Fruit fly (Drosophila melanogaster) whole organism, embryonic: Measurements from ENCODE around the gene CG8034.

ENCODE experiments used
- C15 ChIP-seq: fragments of 200-800 bp; sonication (Bioruptor generic); IDR thresholded peaks from 3 replicates; pipeline ENCODE4 v1.3.6; 2022; ENCODE audit warnings: missing biosample characterization, missing genetic modification characterization
- CG11456 ChIP-seq: fragments of 200-800 bp; sonication (Bioruptor generic); IDR thresholded peaks from 3 replicates; pipeline ENCODE4 v1.3.6; 2022; ENCODE audit warnings: missing biosample characterization, missing genetic modification characterization
- CG12219 ChIP-seq: fragments of 200-800 bp; sonication (Bioruptor generic); optimal IDR thresholded peaks from 3 replicates; lab custom pipeline; 2018; ENCODE audit warnings: missing biosample characterization, mild to moderate bottlenecking, missing genetic modification characterization
- CG14441 ChIP-seq: fragments of 200-800 bp; sonication (Bioruptor generic); IDR thresholded peaks from 2 replicates; pipeline ENCODE4 v1.3.6; 2022; ENCODE audit warnings: missing biosample characterization, missing genetic modification characterization
- CG15601 ChIP-seq: fragments of 200-800 bp; sonication (Bioruptor generic); optimal IDR thresholded peaks from 3 replicates; lab custom pipeline; 2019; ENCODE audit warnings: missing biosample characterization, mild to moderate bottlenecking, missing genetic modification characterization, moderate library complexity
- CG15696 ChIP-seq: fragments of 200-800 bp; sonication (Bioruptor generic); optimal IDR thresholded peaks from 2 replicates; lab custom pipeline; 2019; ENCODE audit warnings: missing biosample characterization, mild to moderate bottlenecking, missing genetic modification characterization, moderate library complexity
- CG16815 ChIP-seq: fragments of 200-800 bp; sonication (Bioruptor generic); optimal IDR thresholded peaks from 3 replicates; lab custom pipeline; 2017; ENCODE audit warnings: missing biosample characterization, mild to moderate bottlenecking, missing genetic modification characterization
- CG17361 ChIP-seq: fragments of 200-800 bp; sonication (Bioruptor generic); IDR thresholded peaks from 3 replicates; pipeline ENCODE4 v1.3.6; 2022; ENCODE audit warnings: missing biosample characterization, missing genetic modification characterization
- CG2202 ChIP-seq: fragments of 200-800 bp; sonication (Bioruptor generic); optimal IDR thresholded peaks from 2 replicates; lab custom pipeline; 2018; ENCODE audit warnings: missing biosample characterization, mild to moderate bottlenecking, missing genetic modification characterization
- CG3065 ChIP-seq: fragments of 200-800 bp; sonication (Bioruptor generic); optimal IDR thresholded peaks from 2 replicates; lab custom pipeline; 2016; ENCODE audit warnings: missing biosample characterization, missing genetic modification characterization
- CG3281 ChIP-seq: fragments of 200-800 bp; sonication (Bioruptor generic); optimal IDR thresholded peaks from 3 replicates; lab custom pipeline; 2017; ENCODE audit warnings: missing biosample characterization, mild to moderate bottlenecking, missing genetic modification characterization
- CG34224 ChIP-seq: fragments of 200-800 bp; sonication (Bioruptor generic); IDR thresholded peaks from 3 replicates; pipeline ENCODE4 v1.3.6; 2022; ENCODE audit warnings: missing biosample characterization, missing genetic modification characterization; ENCODE audit not compliant: partially characterized antibody
- CG3726 ChIP-seq: fragments of 200-800 bp; sonication (Bioruptor generic); IDR thresholded peaks from 3 replicates; pipeline ENCODE4, ENCODE4 v1.3.6; 2022; ENCODE audit warnings: missing biosample characterization, missing genetic modification characterization
- CG6791 ChIP-seq: fragments of 200-800 bp; sonication (Bioruptor generic); IDR thresholded peaks from 3 replicates; pipeline ENCODE4 v1.3.6; 2022; ENCODE audit warnings: missing biosample characterization, missing genetic modification characterization; ENCODE audit not compliant: partially characterized antibody
- CG6813 ChIP-seq: fragments of 200-800 bp; sonication (Bioruptor generic); optimal IDR thresholded peaks from 2 replicates; lab custom pipeline; 2017; ENCODE audit warnings: missing biosample characterization, missing genetic modification characterization, mild to moderate bottlenecking, moderate library complexity, missing genetic modification reagents
- CG7357 ChIP-seq: fragments of 200-800 bp; sonication (Bioruptor generic); IDR thresholded peaks from 3 replicates; pipeline ENCODE4 v1.3.6; 2022; ENCODE audit warnings: missing biosample characterization, missing genetic modification characterization
- CG9727 ChIP-seq: fragments of 200-800 bp; sonication (Bioruptor generic); optimal IDR thresholded peaks from 3 replicates; lab custom pipeline; 2017; ENCODE audit warnings: missing biosample characterization, mild to moderate bottlenecking, missing genetic modification characterization
- CG9797 ChIP-seq: fragments of 200-800 bp; sonication (Bioruptor generic); optimal IDR thresholded peaks from 3 replicates; lab custom pipeline; 2018; ENCODE audit warnings: missing biosample characterization, mild to moderate bottlenecking, missing genetic modification characterization
- CTCF ChIP-seq: fragments of 200-800 bp; sonication (Bioruptor generic); optimal IDR thresholded peaks from 2 replicates; lab custom pipeline; 2017; ENCODE audit warnings: missing biosample characterization, mild to moderate bottlenecking, missing genetic modification characterization, moderate library complexity
- Dad ChIP-seq: fragments of 200-800 bp; sonication (Bioruptor generic); optimal IDR thresholded peaks from 3 replicates; lab custom pipeline; 2016; ENCODE audit warnings: missing biosample characterization, missing genetic modification characterization
- Dek ChIP-seq: fragments of 200-800 bp; sonication (Bioruptor generic); optimal IDR thresholded peaks from 3 replicates; lab custom pipeline; 2019; ENCODE audit warnings: missing biosample characterization, mild to moderate bottlenecking, missing genetic modification characterization, moderate library complexity
- Gug ChIP-seq: fragments of 200-800 bp; sonication (Bioruptor generic); IDR thresholded peaks from 4 replicates; pipeline ENCODE4 v1.3.6; 2022; ENCODE audit warnings: missing biosample characterization, missing genetic modification characterization
- Lhr ChIP-seq: fragments of 200-800 bp; sonication (Bioruptor generic); optimal IDR thresholded peaks from 3 replicates; lab custom pipeline; 2017; ENCODE audit warnings: mild to moderate bottlenecking, missing biosample characterization, missing genetic modification reagents, missing genetic modification characterization
- MBD-R2 ChIP-seq: fragments of 200-800 bp; sonication (Bioruptor generic); IDR thresholded peaks from 2 replicates; pipeline ENCODE4 v1.3.6; 2022; ENCODE audit warnings: missing biosample characterization, missing genetic modification characterization
- Spps ChIP-seq: fragments of 200-800 bp; sonication (Bioruptor generic); optimal IDR thresholded peaks from 2 replicates; lab custom pipeline; 2018; ENCODE audit warnings: missing biosample characterization, mild to moderate bottlenecking, missing genetic modification characterization
- Xrp1 ChIP-seq: fragments of 200-800 bp; sonication (Bioruptor generic); IDR thresholded peaks from 2 replicates; pipeline ENCODE4 v1.3.6; 2022; ENCODE audit warnings: missing biosample characterization, missing genetic modification characterization
- ara ChIP-seq: fragments of 200-800 bp; sonication (Bioruptor generic); IDR thresholded peaks from 2 replicates; pipeline ENCODE4 v1.3.6; 2022; ENCODE audit warnings: missing biosample characterization, missing genetic modification characterization
- bab2 ChIP-seq: fragments of 200-800 bp; sonication (Bioruptor generic); optimal IDR thresholded peaks from 2 replicates; lab custom pipeline; 2016; ENCODE audit warnings: missing biosample characterization, missing genetic modification characterization
- cad ChIP-seq: fragments of >200 bp; optimal IDR thresholded peaks from 2 replicates; lab custom pipeline; 2017; ENCODE audit warnings: missing biosample characterization, missing genetic modification characterization
- croc ChIP-seq: fragments of 200-800 bp; sonication (Bioruptor generic); conservative IDR thresholded peaks from 3 replicates; pipeline ENCODE4 v1.3.6; 2022; ENCODE audit warnings: missing biosample characterization, missing genetic modification characterization
- dmrt11E ChIP-seq: fragments of 200-800 bp; sonication (Bioruptor generic); optimal IDR thresholded peaks from 3 replicates; lab custom pipeline; 2018; ENCODE audit warnings: missing biosample characterization, mild to moderate bottlenecking, missing genetic modification characterization, moderate library complexity
- gce ChIP-seq: fragments of 200-800 bp; sonication (Bioruptor generic); IDR thresholded peaks from 3 replicates; pipeline ENCODE4 v1.3.6; 2022; ENCODE audit warnings: missing biosample characterization, missing genetic modification characterization
- gsb ChIP-seq: fragments of 200-800 bp; sonication (Bioruptor generic); IDR thresholded peaks from 2 replicates; pipeline ENCODE4 v1.3.6; 2022; ENCODE audit warnings: missing biosample characterization, missing genetic modification characterization
- gt ChIP-seq: fragments of 200-800 bp; sonication (Bioruptor generic); IDR thresholded peaks from 2 replicates; pipeline ENCODE4 v1.3.6; 2022; ENCODE audit warnings: missing biosample characterization, missing genetic modification characterization
- h ChIP-seq: fragments of >200 bp; optimal IDR thresholded peaks from 2 replicates; lab custom pipeline; 2017
- hbn ChIP-seq: fragments of 200-800 bp; sonication (Bioruptor generic); IDR thresholded peaks from 2 replicates; pipeline ENCODE4 v1.3.6; 2022; ENCODE audit warnings: missing biosample characterization, missing genetic modification characterization; ENCODE audit not compliant: partially characterized antibody
- her ChIP-seq: fragments of 200-800 bp; sonication (Bioruptor generic); optimal IDR thresholded peaks from 2 replicates; lab custom pipeline; 2016; ENCODE audit warnings: missing biosample characterization, missing genetic modification characterization
- ind ChIP-seq: fragments of 200-800 bp; sonication (Bioruptor generic); optimal IDR thresholded peaks from 3 replicates; lab custom pipeline; 2016; ENCODE audit warnings: missing biosample characterization, missing genetic modification characterization
- knrl ChIP-seq: fragments of 200-800 bp; sonication (Bioruptor generic); IDR thresholded peaks from 3 replicates; pipeline ENCODE4 v1.3.6; 2022; ENCODE audit warnings: missing biosample characterization, missing genetic modification characterization; ENCODE audit not compliant: partially characterized antibody
- nerfin-1 ChIP-seq: fragments of 200-800 bp; sonication (Bioruptor generic); optimal IDR thresholded peaks from 3 replicates; lab custom pipeline; 2019; ENCODE audit warnings: missing biosample characterization, mild to moderate bottlenecking, missing genetic modification characterization, moderate library complexity
- nerfin-2 ChIP-seq: fragments of 200-800 bp; sonication (Bioruptor generic); IDR thresholded peaks from 2 replicates; pipeline ENCODE4 v1.3.6; 2022; ENCODE audit warnings: missing biosample characterization, missing genetic modification characterization; ENCODE audit not compliant: partially characterized antibody
- pnt ChIP-seq: fragments of 200-800 bp; sonication (Bioruptor generic); optimal IDR thresholded peaks from 3 replicates; lab custom pipeline; 2016; ENCODE audit warnings: missing biosample characterization, missing genetic modification characterization
- prd ChIP-seq, 3 experiments: fragments of >200 bp in 2 of 3; fragments of 200-800 bp in 1 of 3; sonication (Bioruptor generic) in 1 of 3; optimal IDR thresholded peaks in 2 of 3; IDR thresholded peaks in 1 of 3; 2 replicates in 2 of 3; 3 replicates in 1 of 3; pipeline versions ENCODE4 v1.3.6 to Lab custom; 2017 to 2022; ENCODE audit warnings: missing biosample characterization in 1 of 3, missing genetic modification characterization in 1 of 3
- ranshi ChIP-seq: fragments of 200-800 bp; sonication (Bioruptor generic); IDR thresholded peaks from 2 replicates; pipeline ENCODE4 v1.3.6; 2022; ENCODE audit warnings: missing biosample characterization, missing genetic modification characterization
- sens ChIP-seq: fragments of 200-800 bp; sonication (Bioruptor generic); peaks from one replicate; lab custom pipeline; 2016; ENCODE audit warnings: missing biosample characterization, missing genetic modification characterization
- stc ChIP-seq: fragments of 200-800 bp; sonication (Bioruptor generic); IDR thresholded peaks from 2 replicates; pipeline ENCODE4 v1.3.6; 2022; ENCODE audit warnings: missing biosample characterization, missing genetic modification characterization
- stwl ChIP-seq: fragments of 200-800 bp; sonication (Bioruptor generic); optimal IDR thresholded peaks from 3 replicates; lab custom pipeline; 2018; ENCODE audit warnings: missing biosample characterization, mild to moderate bottlenecking, missing genetic modification characterization, moderate library complexity
- trem ChIP-seq: fragments of 200-800 bp; optimal IDR thresholded peaks from 3 replicates; lab custom pipeline; 2019; ENCODE audit warnings: missing biosample characterization, mild to moderate bottlenecking, missing genetic modification characterization, moderate library complexity
- wor ChIP-seq: fragments of 200-800 bp; sonication (Bioruptor generic); IDR thresholded peaks from 2 replicates; pipeline ENCODE4 v1.3.6; 2022; ENCODE audit warnings: missing biosample characterization, missing genetic modification characterization

The CG8034 gene

dm6 chrX:19322945-19323834 is 25.2 kb upstream of the CG8034 start (continued):
- TF ChIP-seq stc (GFP tag; lab: Robert Waterston, UW) (no peak), CTCF (GFP tag; lab: Kevin White, UChicago) (no peak), ind (GFP tag; lab: Kevin White, UChicago) (no peak), bab2 (GFP tag; lab: Kevin White, UChicago) (no peak), ranshi (peak; percentile 16; the same call in 1 of the 2 replicates), CG17361 (no peak; the same call in 2 of the 3 replicates), CG6813 (GFP tag; lab: Kevin White, UChicago) (no peak), her (GFP tag; lab: Kevin White, UChicago) (no peak), Lhr (GFP tag; lab: Kevin White, UChicago) (no peak), prd (optimal IDR thresholded peaks at IDR 0.05; lab: Kevin White, UChicago) (no peak), prd (GFP tag; IDR thresholded peaks at IDR 0.05; lab: Robert Waterston, UW) (peak; percentile 64), hbn (no peak), CG34224 (0 out of 3 replicates have a peak, but pooled peaks have one; percentile 38), C15 (GFP tag; lab: Robert Waterston, UW) (no peak), MBD-R2 (GFP tag; lab: Robert Waterston, UW) (no peak), nerfin-1 (tag; lab: Kevin White, UChicago) (no peak), wor (GFP tag; lab: Robert Waterston, UW) (no peak), gt (GFP tag; lab: Robert Waterston, UW) (no peak), cad (no peak), Dek (tag; lab: Kevin White, UChicago) (no peak), CG3065 (GFP tag; lab: Kevin White, UChicago) (no peak), croc (GFP tag; lab: Robert Waterston, UW) (no peak), CG16815 (GFP tag; lab: Kevin White, UChicago) (peak; percentile 34), nerfin-2 (GFP tag; lab: Robert Waterston, UW) (no peak), CG9727 (peak; percentile 45), CG3281 (no peak), dmrt11E (tag; lab: Kevin White, UChicago) (peak; percentile 57), pnt (GFP tag; lab: Kevin White, UChicago) (no peak), CG6791 (GFP tag; lab: Robert Waterston, UW) (0 out of 3 replicates have a peak, but pooled peaks have one; percentile 41), knrl (peak; percentile 25; the same call in 1 of the 3 replicates), CG3726 (0 out of 3 replicates have a peak, but pooled peaks have one; percentile 23), gsb (GFP tag; lab: Robert Waterston, UW) (no peak), gce (GFP tag; lab: Robert Waterston, UW) (no peak), CG14441 (GFP tag; lab: Robert Waterston, UW) (peak; percentile 32; the same call in 1 of the 2 replicates), CG15696 (tag; lab: Kevin White, UChicago) (peak; percentile 63), CG11456 (GFP tag; lab: Robert Waterston, UW) (0 out of 3 replicates have a peak, but pooled peaks have one; percentile 19), CG2202 (tag; lab: Kevin White, UChicago) (no peak), Gug (no peak), Spps (no peak), CG7357 (GFP tag; lab: Robert Waterston, UW) (no peak), Xrp1 (GFP tag; lab: Robert Waterston, UW) (peak; percentile 55), h (lab: Kevin White, UChicago) (no peak), stwl (tag; lab: Kevin White, UChicago) (no peak), Dad (no peak), sens (GFP tag; lab: Kevin White, UChicago) (peak; percentile 33), CG9797 (no peak), trem (tag; lab: Kevin White, UChicago) (peak; percentile 24), ara (GFP tag; lab: Robert Waterston, UW) (0 out of 2 replicates have a peak, but pooled peaks have one; percentile 32), CG12219 (GFP tag; lab: Kevin White, UChicago) (no peak), CG15601 (tag; lab: Kevin White, UChicago) (no peak)
